Fruit fly (Drosophila melanogaster) whole organism, embryonic: Measurements from ENCODE around the gene CG33927.

ENCODE experiments used
- Atf3 ChIP-seq: fragments of 200-800 bp; sonication (Bioruptor generic); optimal IDR thresholded peaks from 3 replicates; lab custom pipeline; 2016; ENCODE audit warnings: missing biosample characterization, missing genetic modification characterization
- Bdp1 ChIP-seq: fragments of 200-800 bp; sonication (Bioruptor generic); optimal IDR thresholded peaks from 3 replicates; lab custom pipeline; 2016; ENCODE audit warnings: missing biosample characterization, missing genetic modification characterization
- Bgb ChIP-seq: fragments of 200-800 bp; sonication (Bioruptor generic); IDR thresholded peaks from 2 replicates; pipeline ENCODE4 v1.3.6; 2022; ENCODE audit warnings: missing biosample characterization, missing genetic modification characterization; ENCODE audit not compliant: partially characterized antibody
- Bteb2 ChIP-seq: fragments of 200-800 bp; sonication (Bioruptor generic); optimal IDR thresholded peaks from 2 replicates; lab custom pipeline; 2016; ENCODE audit warnings: missing biosample characterization, missing genetic modification characterization
- CG12155 ChIP-seq: fragments of 200-800 bp; sonication (Bioruptor generic); optimal IDR thresholded peaks from 3 replicates; lab custom pipeline; 2016; ENCODE audit warnings: missing biosample characterization, missing genetic modification characterization
- CG13424 ChIP-seq: fragments of 200-800 bp; sonication (Bioruptor generic); optimal IDR thresholded peaks from 2 replicates; lab custom pipeline; 2019; ENCODE audit warnings: missing biosample characterization, mild to moderate bottlenecking, missing genetic modification characterization, moderate library complexity
- CG14014 ChIP-seq: fragments of 200-800 bp; sonication (Bioruptor generic); IDR thresholded peaks from 2 replicates; pipeline ENCODE4 v1.3.6; 2022; ENCODE audit warnings: missing biosample characterization, missing genetic modification characterization
- CG14667 ChIP-seq: fragments of 200-800 bp; sonication (Bioruptor generic); IDR thresholded peaks from 2 replicates; pipeline ENCODE4 v1.3.6; 2022; ENCODE audit warnings: missing biosample characterization, missing genetic modification characterization
- CG2889 ChIP-seq: fragments of 200-800 bp; sonication (Bioruptor generic); IDR thresholded peaks from 3 replicates; pipeline ENCODE4 v1.3.6; 2022; ENCODE audit warnings: missing biosample characterization, missing genetic modification characterization
- CG33557 ChIP-seq: fragments of 200-800 bp; sonication (Bioruptor generic); optimal IDR thresholded peaks from 2 replicates; lab custom pipeline; 2019; ENCODE audit warnings: missing biosample characterization, mild to moderate bottlenecking, missing genetic modification characterization, moderate library complexity
- CG3847 ChIP-seq: fragments of 200-800 bp; sonication (Bioruptor generic); IDR thresholded peaks from 2 replicates; pipeline ENCODE4 v1.3.6; 2022; ENCODE audit warnings: missing biosample characterization, missing genetic modification characterization
- CG5953 ChIP-seq: fragments of 200-800 bp; sonication (Bioruptor generic); IDR thresholded peaks from 2 replicates; pipeline ENCODE4 v1.3.6; 2022; ENCODE audit warnings: missing biosample characterization, missing genetic modification characterization
- CG6175 ChIP-seq: fragments of 200-800 bp; sonication (Bioruptor generic); IDR thresholded peaks from 3 replicates; pipeline ENCODE4 v1.3.6; 2022; ENCODE audit warnings: missing biosample characterization, missing genetic modification characterization
- CG7556 ChIP-seq: fragments of 200-800 bp; sonication (Bioruptor generic); optimal IDR thresholded peaks from 2 replicates; lab custom pipeline; 2017; ENCODE audit warnings: missing biosample characterization, mild to moderate bottlenecking, missing genetic modification characterization
- CG8290 ChIP-seq, 3 experiments: fragments of 200-800 bp; sonication (Bioruptor generic); optimal IDR thresholded peaks; 2 replicates each; lab custom pipeline; 2016 to 2019; ENCODE audit warnings: missing biosample characterization in 3 of 3, missing genetic modification characterization in 3 of 3, mild to moderate bottlenecking in 2 of 3, moderate library complexity in 1 of 3
- Dbx ChIP-seq: fragments of 200-800 bp; sonication (Bioruptor generic); IDR thresholded peaks from 3 replicates; pipeline ENCODE4 v1.3.6; 2022; ENCODE audit warnings: missing biosample characterization, missing genetic modification characterization
- Dp ChIP-seq: fragments of 200-800 bp; sonication (Bioruptor generic); optimal IDR thresholded peaks from 2 replicates; lab custom pipeline; 2018; ENCODE audit warnings: missing biosample characterization, mild to moderate bottlenecking, missing genetic modification characterization, moderate library complexity
- Elba2 ChIP-seq: fragments of 200-800 bp; sonication (Bioruptor generic); optimal IDR thresholded peaks from 3 replicates; lab custom pipeline; 2016; ENCODE audit warnings: missing biosample characterization, missing genetic modification characterization
- HmgD ChIP-seq: fragments of 200-800 bp; sonication (Bioruptor generic); optimal IDR thresholded peaks from 3 replicates; lab custom pipeline; 2016; ENCODE audit warnings: missing biosample characterization, missing genetic modification characterization
- Hr3 ChIP-seq: fragments of 200-800 bp; sonication (Bioruptor generic); optimal IDR thresholded peaks from 3 replicates; lab custom pipeline; 2016; ENCODE audit warnings: missing biosample characterization, missing genetic modification characterization
- Mes4 ChIP-seq: fragments of 200-800 bp; sonication (Bioruptor generic); optimal IDR thresholded peaks from 2 replicates; lab custom pipeline; 2016; ENCODE audit warnings: missing biosample characterization, missing genetic modification characterization
- Opbp ChIP-seq: fragments of 200-800 bp; sonication (Bioruptor generic); IDR thresholded peaks from 3 replicates; pipeline ENCODE4 v1.3.6; 2022; ENCODE audit warnings: missing biosample characterization, missing genetic modification characterization; ENCODE audit not compliant: partially characterized antibody
- Rx ChIP-seq: fragments of 200-800 bp; sonication (Bioruptor generic); IDR thresholded peaks from 2 replicates; pipeline ENCODE4 v1.3.6; 2022; ENCODE audit warnings: missing biosample characterization, missing genetic modification characterization
- Sin3A ChIP-seq: fragments of >200 bp; optimal IDR thresholded peaks from 2 replicates; lab custom pipeline; 2018
- Sox102F ChIP-seq: fragments of 200-800 bp; sonication (Bioruptor generic); optimal IDR thresholded peaks from 2 replicates; lab custom pipeline; 2018; ENCODE audit warnings: missing biosample characterization, mild to moderate bottlenecking, missing genetic modification characterization, moderate library complexity
- Xbp1 ChIP-seq: fragments of 200-800 bp; sonication (Bioruptor generic); optimal IDR thresholded peaks from 3 replicates; lab custom pipeline; 2016; ENCODE audit warnings: missing biosample characterization, mild to moderate bottlenecking, missing genetic modification characterization
- amos ChIP-seq: fragments of 200-800 bp; sonication (Bioruptor generic); IDR thresholded peaks from 2 replicates; pipeline ENCODE4 v1.3.6; 2022; ENCODE audit warnings: missing biosample characterization, missing genetic modification characterization; ENCODE audit not compliant: partially characterized antibody
- ato ChIP-seq: fragments of 200-800 bp; sonication (Bioruptor generic); IDR thresholded peaks from 2 replicates; pipeline ENCODE4 v1.3.6; 2022; ENCODE audit warnings: missing biosample characterization, missing genetic modification characterization; ENCODE audit not compliant: partially characterized antibody
- cas ChIP-seq: fragments of 200-800 bp; sonication (Bioruptor generic); IDR thresholded peaks from 2 replicates; pipeline ENCODE4 v1.3.6; 2022; ENCODE audit warnings: missing biosample characterization, missing genetic modification characterization
- chif ChIP-seq, 2 experiments: fragments of 200-800 bp; sonication (Bioruptor generic); optimal IDR thresholded peaks; 3 replicates each; lab custom pipeline; 2016; ENCODE audit warnings: missing biosample characterization in 2 of 2, missing genetic modification characterization in 2 of 2
- chm ChIP-seq: fragments of 200-800 bp; sonication (Bioruptor generic); IDR thresholded peaks from 2 replicates; pipeline ENCODE4 v1.3.6; 2022; ENCODE audit warnings: missing biosample characterization, missing genetic modification characterization
- dan ChIP-seq: fragments of 200-800 bp; sonication (Bioruptor generic); IDR thresholded peaks from 2 replicates; pipeline ENCODE4 v1.3.6; 2022; ENCODE audit warnings: missing biosample characterization, missing genetic modification characterization
- ems ChIP-seq: fragments of 200-800 bp; sonication (Bioruptor generic); optimal IDR thresholded peaks from 3 replicates; lab custom pipeline; 2016; ENCODE audit warnings: missing biosample characterization, missing genetic modification characterization
- en ChIP-seq: fragments of 200-800 bp; sonication (Bioruptor generic); optimal IDR thresholded peaks from 2 replicates; lab custom pipeline; 2016; ENCODE audit warnings: missing biosample characterization, missing genetic modification characterization
- fd3F ChIP-seq: fragments of 200-800 bp; sonication (Bioruptor generic); optimal IDR thresholded peaks from 2 replicates; lab custom pipeline; 2018; ENCODE audit warnings: missing biosample characterization, mild to moderate bottlenecking, missing genetic modification characterization, moderate library complexity
- gfzf ChIP-seq: fragments of 200-800 bp; sonication (Bioruptor generic); optimal IDR thresholded peaks from 2 replicates; lab custom pipeline; 2016; ENCODE audit warnings: missing biosample characterization, mild to moderate bottlenecking, missing genetic modification characterization, moderate library complexity
- inv ChIP-seq: fragments of 200-800 bp; sonication (Bioruptor generic); IDR thresholded peaks from 2 replicates; pipeline ENCODE4 v1.3.6; 2022; ENCODE audit warnings: missing biosample characterization, missing genetic modification characterization; ENCODE audit not compliant: partially characterized antibody
- mirr ChIP-seq: fragments of 200-800 bp; sonication (Bioruptor generic); optimal IDR thresholded peaks from 3 replicates; lab custom pipeline; 2018; ENCODE audit warnings: missing biosample characterization, mild to moderate bottlenecking, missing genetic modification characterization
- otp ChIP-seq: fragments of 200-800 bp; sonication (Bioruptor generic); IDR thresholded peaks from 3 replicates; pipeline ENCODE4, ENCODE4 v1.3.6; 2022; ENCODE audit warnings: missing biosample characterization, missing genetic modification characterization
- pan ChIP-seq, 4 experiments: fragments of >200 bp in 3 of 4; fragments of 200-800 bp in 1 of 4; sonication (Bioruptor generic) in 1 of 4; optimal IDR thresholded peaks in 3 of 4; IDR thresholded peaks in 1 of 4; 2 replicates each; pipeline versions ENCODE4 v1.3.6 to Lab custom; 2017 to 2022; ENCODE audit warnings: missing biosample characterization in 2 of 4, missing genetic modification characterization in 2 of 4, mixed read lengths in 1 of 4
- pum ChIP-seq: fragments of 200-800 bp; sonication (Bioruptor generic); optimal IDR thresholded peaks from 2 replicates; lab custom pipeline; 2016; ENCODE audit warnings: missing biosample characterization, missing genetic modification characterization
- repo ChIP-seq: fragments of 200-800 bp; sonication (Bioruptor generic); optimal IDR thresholded peaks from 2 replicates; lab custom pipeline; 2016; ENCODE audit warnings: missing biosample characterization, missing genetic modification characterization
- ro ChIP-seq: fragments of 200-800 bp; sonication (Bioruptor generic); IDR thresholded peaks from 2 replicates; pipeline ENCODE4 v1.3.6; 2022; ENCODE audit warnings: missing biosample characterization, missing genetic modification characterization
- run ChIP-seq: fragments of 200-800 bp; sonication (Bioruptor generic); optimal IDR thresholded peaks from 3 replicates; lab custom pipeline; 2018; ENCODE audit warnings: missing biosample characterization, mild to moderate bottlenecking, missing genetic modification characterization
- scrt ChIP-seq: fragments of 200-800 bp; sonication (Bioruptor generic); optimal IDR thresholded peaks from 2 replicates; lab custom pipeline; 2018; ENCODE audit warnings: missing biosample characterization, mild to moderate bottlenecking, missing genetic modification characterization, moderate library complexity
- sr ChIP-seq: fragments of 200-800 bp; sonication (Bioruptor generic); IDR thresholded peaks from 3 replicates; pipeline ENCODE4 v1.3.6; 2022; ENCODE audit warnings: missing biosample characterization, missing genetic modification characterization
- tin ChIP-seq: fragments of 200-800 bp; sonication (Bioruptor generic); optimal IDR thresholded peaks from 3 replicates; lab custom pipeline; 2016; ENCODE audit warnings: missing biosample characterization, missing genetic modification characterization
- tup ChIP-seq: fragments of 200-800 bp; sonication (Bioruptor generic); optimal IDR thresholded peaks from 2 replicates; lab custom pipeline; 2016; ENCODE audit warnings: missing biosample characterization, mild to moderate bottlenecking, missing genetic modification characterization, moderate library complexity

The CG33927 gene

dm6 chr3R:4658991-4659933, 31.1 kb downstream of the CG33927 start, which contains the start of gene smash (continued):
- TF ChIP-seq repo (GFP tag; lab: Kevin White, UChicago) (peak; percentile 44), CG6175 (GFP tag; lab: Robert Waterston, UW) (peak; percentile 52; the same call in 1 of the 3 replicates), CG33557 (GFP tag; lab: Kevin White, UChicago) (no peak), cas (GFP tag; lab: Robert Waterston, UW) (no peak), tup (GFP tag; lab: Kevin White, UChicago) (no peak), gfzf (peak; percentile 94), CG8290 (GFP tag; optimal IDR thresholded peaks at IDR 0.05; lab: Kevin White, UChicago) (peak; percentile 92), CG8290 (tag; optimal IDR thresholded peaks at IDR 0.05; lab: Kevin White, UChicago) (peak; percentile 54 to 94), chif (GFP tag; optimal IDR thresholded peaks at IDR 0.05; lab: Kevin White, UChicago) (no peak), dan (no peak), fd3F (GFP tag; lab: Kevin White, UChicago) (no peak), ato (peak; percentile 34; the same call in 1 of the 2 replicates), ro (GFP tag; lab: Robert Waterston, UW) (no peak), Hr3 (GFP tag; lab: Kevin White, UChicago) (no peak), Elba2 (GFP tag; lab: Kevin White, UChicago) (no peak), Sox102F (GFP tag; lab: Kevin White, UChicago) (no peak), CG14667 (GFP tag; lab: Robert Waterston, UW) (no peak), Opbp (GFP tag; lab: Robert Waterston, UW) (peak; percentile 74), Dbx (GFP tag; lab: Robert Waterston, UW) (peak; percentile 64; the same call in 2 of the 3 replicates), pum (GFP tag; lab: Kevin White, UChicago) (no peak), chm (peak; percentile 87), CG7556 (GFP tag; lab: Kevin White, UChicago) (peak; percentile 22), Rx (no peak; the same call in 1 of the 2 replicates), CG13424 (tag; lab: Kevin White, UChicago) (peak; percentile 2), CG12155 (GFP tag; lab: Kevin White, UChicago) (no peak), HmgD (peak; percentile 71), sr (GFP tag; lab: Robert Waterston, UW) (peak; percentile 65; the same call in 2 of the 3 replicates), run (no peak), Bteb2 (GFP tag; lab: Kevin White, UChicago) (no peak), CG14014 (GFP tag; lab: Robert Waterston, UW) (peak; percentile 27; the same call in 1 of the 2 replicates), Bgb (GFP tag; lab: Robert Waterston, UW) (peak; percentile 78), Xbp1 (peak; percentile 11), Bdp1 (GFP tag; lab: Kevin White, UChicago) (peak; percentile 6), Mes4 (GFP tag; lab: Kevin White, UChicago) (no peak), pan (optimal IDR thresholded peaks at IDR 0.05; lab: Kevin White, UChicago) (no peak), pan (GFP tag; optimal IDR thresholded peaks at IDR 0.05 in 1 of 2, IDR thresholded peaks at IDR 0.05 in 1 of 2) (peak in 1 of 2 experiments; percentile 38), Sin3A (no peak), CG3847 (GFP tag; lab: Robert Waterston, UW) (peak; percentile 72), tin (no peak), otp (GFP tag; lab: Robert Waterston, UW) (no peak), mirr (GFP tag; lab: Kevin White, UChicago) (peak; percentile 17), CG5953 (GFP tag; lab: Robert Waterston, UW) (no peak), scrt (peak; percentile 35), CG2889 (0 out of 3 replicates have a peak, but pooled peaks have one; percentile 17), en (GFP tag; lab: Kevin White, UChicago) (no peak), inv (GFP tag; lab: Robert Waterston, UW) (peak; percentile 43; the same call in 1 of the 2 replicates), Dp (GFP tag; lab: Kevin White, UChicago) (peak; percentile 47), Atf3 (GFP tag; lab: Kevin White, UChicago) (no peak), ems (GFP tag; lab: Kevin White, UChicago) (peak; percentile 1), amos (GFP tag; lab: Robert Waterston, UW) (peak; percentile 61; the same call in 1 of the 2 replicates)
